Fruit fly (Drosophila melanogaster) whole organism, embryonic: ENCODE measurements around the gene Zyx.

Source experiments
- Abd-B ChIP-seq: fragments of 200-800 bp; sonication (Bioruptor generic); optimal IDR thresholded peaks from 2 replicates; lab custom pipeline; 2018; ENCODE audit warnings: missing biosample characterization, mild to moderate bottlenecking, missing genetic modification characterization, moderate library complexity
- Atf-2 ChIP-seq: fragments of 200-800 bp; sonication (Bioruptor generic); optimal IDR thresholded peaks from 2 replicates; lab custom pipeline; 2016; ENCODE audit warnings: missing biosample characterization, missing genetic modification characterization
- CG10209 ChIP-seq: fragments of 200-800 bp; sonication (Bioruptor generic); optimal IDR thresholded peaks from 3 replicates; lab custom pipeline; 2017; ENCODE audit warnings: missing biosample characterization, mild to moderate bottlenecking, missing genetic modification characterization, missing genetic modification reagents
- CG1024 ChIP-seq: fragments of 200-800 bp; sonication (Bioruptor generic); IDR thresholded peaks from 2 replicates; pipeline ENCODE4 v1.3.6; 2022; ENCODE audit warnings: missing biosample characterization, missing genetic modification characterization
- CG10543 ChIP-seq: fragments of 200-800 bp; sonication (Bioruptor generic); optimal IDR thresholded peaks from 3 replicates; lab custom pipeline; 2017; ENCODE audit warnings: missing biosample characterization, mild to moderate bottlenecking, missing genetic modification characterization, moderate library complexity
- CG11560 ChIP-seq: fragments of 200-800 bp; sonication (Bioruptor generic); IDR thresholded peaks from 3 replicates; pipeline ENCODE4 v1.3.6; 2022; ENCODE audit warnings: missing biosample characterization, missing genetic modification characterization
- CG12236 ChIP-seq: fragments of 200-800 bp; sonication (Bioruptor generic); optimal IDR thresholded peaks from 2 replicates; lab custom pipeline; 2016; ENCODE audit warnings: missing biosample characterization, missing genetic modification characterization
- CG12659 ChIP-seq: fragments of 200-800 bp; sonication (Bioruptor generic); optimal IDR thresholded peaks from 3 replicates; lab custom pipeline; 2017; ENCODE audit warnings: mild to moderate bottlenecking, missing biosample characterization, missing genetic modification reagents, missing genetic modification characterization
- CG13424 ChIP-seq: fragments of 200-800 bp; sonication (Bioruptor generic); optimal IDR thresholded peaks from 2 replicates; lab custom pipeline; 2019; ENCODE audit warnings: missing biosample characterization, mild to moderate bottlenecking, missing genetic modification characterization, moderate library complexity
- CG15269 ChIP-seq: fragments of 200-800 bp; sonication (Bioruptor generic); optimal IDR thresholded peaks from 2 replicates; lab custom pipeline; 2018; ENCODE audit warnings: missing biosample characterization, mild to moderate bottlenecking, missing genetic modification characterization, moderate library complexity
- CG15514 ChIP-seq: fragments of 200-800 bp; sonication (Bioruptor generic); optimal IDR thresholded peaks from 3 replicates; lab custom pipeline; 2017; ENCODE audit warnings: missing biosample characterization, missing genetic modification characterization, mild to moderate bottlenecking, moderate library complexity, missing genetic modification reagents
- CG15696 ChIP-seq: fragments of 200-800 bp; sonication (Bioruptor generic); optimal IDR thresholded peaks from 2 replicates; lab custom pipeline; 2019; ENCODE audit warnings: missing biosample characterization, mild to moderate bottlenecking, missing genetic modification characterization, moderate library complexity
- CG17328 ChIP-seq: fragments of 200-800 bp; sonication (Bioruptor generic); IDR thresholded peaks from 2 replicates; pipeline ENCODE4 v1.3.6; 2022; ENCODE audit warnings: missing biosample characterization, missing genetic modification characterization
- CG18619 ChIP-seq: fragments of 200-800 bp; sonication (Bioruptor generic); optimal IDR thresholded peaks from 3 replicates; lab custom pipeline; 2017; ENCODE audit warnings: missing biosample characterization, mild to moderate bottlenecking, missing genetic modification characterization
- CG30431 ChIP-seq: fragments of 200-800 bp; sonication (Bioruptor generic); optimal IDR thresholded peaks from 2 replicates; lab custom pipeline; 2017; ENCODE audit warnings: missing biosample characterization, missing genetic modification characterization
- CG3838 ChIP-seq: fragments of 200-800 bp; sonication (Bioruptor generic); optimal IDR thresholded peaks from 3 replicates; lab custom pipeline; 2016; ENCODE audit warnings: missing biosample characterization, missing genetic modification characterization
- CG5953 ChIP-seq: fragments of 200-800 bp; sonication (Bioruptor generic); IDR thresholded peaks from 2 replicates; pipeline ENCODE4 v1.3.6; 2022; ENCODE audit warnings: missing biosample characterization, missing genetic modification characterization
- CG7372 ChIP-seq: fragments of 200-800 bp; sonication (Bioruptor generic); IDR thresholded peaks from 2 replicates; pipeline ENCODE4 v1.3.6; 2022; ENCODE audit warnings: missing biosample characterization, missing genetic modification characterization
- CG9876 ChIP-seq: fragments of 200-800 bp; sonication (Bioruptor generic); optimal IDR thresholded peaks from 2 replicates; lab custom pipeline; 2016; ENCODE audit warnings: missing biosample characterization, missing genetic modification characterization
- CG9932 ChIP-seq: fragments of 200-800 bp; sonication (Bioruptor generic); IDR thresholded peaks from 2 replicates; pipeline ENCODE4 v1.3.6; 2022; ENCODE audit warnings: missing biosample characterization, missing genetic modification characterization
- Dip2 ChIP-seq: fragments of 200-800 bp; sonication (Bioruptor generic); IDR thresholded peaks from 2 replicates; pipeline ENCODE4 v1.3.6; 2022; ENCODE audit warnings: missing biosample characterization, missing genetic modification characterization
- Dip3 ChIP-seq: fragments of 200-800 bp; sonication (Bioruptor generic); optimal IDR thresholded peaks from 3 replicates; lab custom pipeline; 2016; ENCODE audit warnings: missing biosample characterization, missing genetic modification characterization
- Dref ChIP-seq: fragments of 200-800 bp; sonication (Bioruptor generic); IDR thresholded peaks from 2 replicates; pipeline ENCODE4 v1.3.6; 2022; ENCODE audit warnings: missing biosample characterization, missing genetic modification characterization
- Ets65A ChIP-seq: fragments of 200-800 bp; sonication (Bioruptor generic); peaks from one replicate; lab custom pipeline; 2016; ENCODE audit warnings: missing biosample characterization, missing genetic modification characterization
- Fer1 ChIP-seq: fragments of 200-800 bp; sonication (Bioruptor generic); optimal IDR thresholded peaks from 2 replicates; lab custom pipeline; 2017; ENCODE audit warnings: missing biosample characterization, mild to moderate bottlenecking, missing genetic modification characterization
- HLHmδ ChIP-seq: fragments of 200-800 bp; sonication (Bioruptor generic); optimal IDR thresholded peaks from 2 replicates; lab custom pipeline; 2018; ENCODE audit warnings: missing biosample characterization, mild to moderate bottlenecking, missing genetic modification characterization, moderate library complexity
- Hmx ChIP-seq: fragments of 200-800 bp; sonication (Bioruptor generic); optimal IDR thresholded peaks from 2 replicates; lab custom pipeline; 2016; ENCODE audit warnings: missing biosample characterization, missing genetic modification characterization
- NfI ChIP-seq: fragments of 200-800 bp; sonication (Bioruptor generic); optimal IDR thresholded peaks from 3 replicates; lab custom pipeline; 2018; ENCODE audit warnings: missing biosample characterization, mild to moderate bottlenecking, missing genetic modification characterization, moderate library complexity
- Pdp1 ChIP-seq, 2 experiments: fragments of 200-800 bp; sonication (Bioruptor generic); optimal IDR thresholded peaks; 3 replicates each; lab custom pipeline; 2016; ENCODE audit warnings: missing biosample characterization in 2 of 2, missing genetic modification characterization in 2 of 2, mild to moderate bottlenecking in 1 of 2, moderate library complexity in 1 of 2
- Poxn ChIP-seq: fragments of 200-800 bp; sonication (Bioruptor generic); IDR thresholded peaks from 2 replicates; pipeline ENCODE4 v1.3.6; 2022; ENCODE audit warnings: missing biosample characterization, missing genetic modification characterization
- Sry-β ChIP-seq: fragments of 200-800 bp; sonication (Bioruptor generic); optimal IDR thresholded peaks from 2 replicates; lab custom pipeline; 2018; ENCODE audit warnings: missing biosample characterization, mild to moderate bottlenecking, missing genetic modification characterization, moderate library complexity
- abd-A ChIP-seq: fragments of 200-800 bp; sonication (Bioruptor generic); optimal IDR thresholded peaks from 3 replicates; lab custom pipeline; 2019; ENCODE audit warnings: missing biosample characterization, mild to moderate bottlenecking, missing genetic modification characterization, moderate library complexity
- al ChIP-seq: fragments of 200-800 bp; sonication (Bioruptor generic); IDR thresholded peaks from 2 replicates; pipeline ENCODE4 v1.3.6; 2022; ENCODE audit warnings: missing biosample characterization, missing genetic modification characterization
- ap ChIP-seq: fragments of 200-800 bp; sonication (Bioruptor generic); IDR thresholded peaks from 2 replicates; pipeline ENCODE4 v1.3.6; 2022; ENCODE audit warnings: missing biosample characterization, missing genetic modification characterization
- ase ChIP-seq: fragments of 200-800 bp; sonication (Bioruptor generic); IDR thresholded peaks from 3 replicates; pipeline ENCODE4 v1.3.6; 2022; ENCODE audit warnings: missing biosample characterization, missing genetic modification characterization
- ash1 ChIP-seq: fragments of 200-800 bp; sonication (Bioruptor generic); optimal IDR thresholded peaks from 2 replicates; lab custom pipeline; 2018; ENCODE audit warnings: missing biosample characterization, mild to moderate bottlenecking, missing genetic modification characterization
- bowl ChIP-seq: fragments of 200-800 bp; sonication (Bioruptor generic); IDR thresholded peaks from 2 replicates; pipeline ENCODE4 v1.3.6; 2022; ENCODE audit warnings: missing biosample characterization, missing genetic modification characterization
- chm ChIP-seq: fragments of 200-800 bp; sonication (Bioruptor generic); IDR thresholded peaks from 2 replicates; pipeline ENCODE4 v1.3.6; 2022; ENCODE audit warnings: missing biosample characterization, missing genetic modification characterization
- dmrt99B ChIP-seq: fragments of 200-800 bp; sonication (Bioruptor generic); optimal IDR thresholded peaks from 2 replicates; lab custom pipeline; 2018; ENCODE audit warnings: missing biosample characterization, mild to moderate bottlenecking, missing genetic modification characterization, moderate library complexity
- fd96Cb ChIP-seq: fragments of 200-800 bp; sonication (Bioruptor generic); optimal IDR thresholded peaks from 2 replicates; lab custom pipeline; 2018; ENCODE audit warnings: missing biosample characterization, mild to moderate bottlenecking, missing genetic modification characterization, moderate library complexity
- ftz-f1 ChIP-seq: fragments of 200-800 bp; sonication (Bioruptor generic); optimal IDR thresholded peaks from 2 replicates; lab custom pipeline; 2016; ENCODE audit warnings: missing biosample characterization, missing genetic modification characterization
- gsb-n ChIP-seq: fragments of 200-800 bp; sonication (Bioruptor generic); optimal IDR thresholded peaks from 3 replicates; lab custom pipeline; 2018; ENCODE audit warnings: missing biosample characterization, mild to moderate bottlenecking, missing genetic modification characterization
- maf-S ChIP-seq: fragments of 200-800 bp; sonication (Bioruptor generic); optimal IDR thresholded peaks from 2 replicates; lab custom pipeline; 2016; ENCODE audit warnings: missing biosample characterization, missing genetic modification characterization
- pros ChIP-seq: fragments of 200-800 bp; sonication (Bioruptor generic); optimal IDR thresholded peaks from 3 replicates; lab custom pipeline; 2019; ENCODE audit warnings: missing biosample characterization, mild to moderate bottlenecking, missing genetic modification characterization, moderate library complexity
- psq ChIP-seq: fragments of 200-800 bp; sonication (Bioruptor generic); optimal IDR thresholded peaks from 2 replicates; lab custom pipeline; 2017; ENCODE audit warnings: missing biosample characterization, missing genetic modification characterization
- sqz ChIP-seq: fragments of 200-800 bp; sonication (Bioruptor generic); optimal IDR thresholded peaks from 3 replicates; lab custom pipeline; 2018; ENCODE audit warnings: missing biosample characterization, mild to moderate bottlenecking, missing genetic modification characterization
- tgo ChIP-seq: fragments of 200-800 bp; sonication (Bioruptor generic); IDR thresholded peaks from 3 replicates; pipeline ENCODE4 v1.3.6; 2022; ENCODE audit warnings: missing biosample characterization, missing genetic modification characterization
- tio ChIP-seq: fragments of 200-800 bp; sonication (Bioruptor generic); optimal IDR thresholded peaks from 2 replicates; lab custom pipeline; 2017; ENCODE audit warnings: missing biosample characterization, missing genetic modification characterization, inconsistent platforms
- trem ChIP-seq: fragments of 200-800 bp; optimal IDR thresholded peaks from 3 replicates; lab custom pipeline; 2019; ENCODE audit warnings: missing biosample characterization, mild to moderate bottlenecking, missing genetic modification characterization, moderate library complexity
- tx ChIP-seq: fragments of 200-800 bp; sonication (Bioruptor generic); optimal IDR thresholded peaks from 2 replicates; lab custom pipeline; 2016; ENCODE audit warnings: missing biosample characterization, missing genetic modification characterization
- usp ChIP-seq: fragments of >200 bp; optimal IDR thresholded peaks from 2 replicates; lab custom pipeline; 2017; ENCODE audit warnings: missing biosample characterization, missing genetic modification characterization

Gene Zyx

dm6 chr4:1084326-1085062 lies 19.7 kb upstream of the Zyx start, which contains the start of gene Actbeta (continued):
- TF ChIP-seq CG11560 (tag; lab: Robert Waterston, UW) (no peak), CG7372 (no peak), ap (GFP tag; lab: Robert Waterston, UW) (no peak), pros (peak; percentile 68), dmrt99B (tag; lab: Kevin White, UChicago) (no peak), bowl (GFP tag; lab: Robert Waterston, UW) (no peak), chm (GFP tag; lab: Robert Waterston, UW) (no peak), Sry-β (GFP tag; lab: Kevin White, UChicago) (no peak), Dref (GFP tag; lab: Robert Waterston, UW) (peak; percentile 87), Atf-2 (no peak), trem (tag; lab: Kevin White, UChicago) (peak; percentile 14), tgo (GFP tag; lab: Robert Waterston, UW) (no peak), CG15696 (tag; lab: Kevin White, UChicago) (no peak), al (no peak), Fer1 (GFP tag; lab: Kevin White, UChicago) (no peak), CG1024 (GFP tag; lab: Robert Waterston, UW) (no peak), psq (GFP tag; lab: Kevin White, UChicago) (no peak), CG15269 (tag; lab: Kevin White, UChicago) (no peak), Dip3 (GFP tag; lab: Kevin White, UChicago) (no peak), tx (GFP tag; lab: Kevin White, UChicago) (no peak), CG12659 (peak; percentile 43), ase (GFP tag; lab: Robert Waterston, UW) (no peak), CG17328 (no peak), abd-A (tag; lab: Kevin White, UChicago) (no peak), gsb-n (tag; lab: Kevin White, UChicago) (no peak), Ets65A (GFP tag; lab: Kevin White, UChicago) (no peak), CG12236 (GFP tag; lab: Kevin White, UChicago) (no peak), CG9876 (no peak), CG30431 (GFP tag; lab: Kevin White, UChicago) (no peak), fd96Cb (tag; lab: Kevin White, UChicago) (no peak), CG9932 (GFP tag; lab: Robert Waterston, UW) (no peak), maf-S (GFP tag; lab: Kevin White, UChicago) (no peak), CG10543 (GFP tag; lab: Kevin White, UChicago) (no peak), sqz (GFP tag; lab: Kevin White, UChicago) (peak; percentile 50), Dip2 (GFP tag; lab: Robert Waterston, UW) (no peak), Poxn (no peak), CG10209 (GFP tag; lab: Kevin White, UChicago) (no peak), Abd-B (GFP tag; lab: Kevin White, UChicago) (no peak), NfI (GFP tag; lab: Kevin White, UChicago) (no peak), ash1 (GFP tag; lab: Kevin White, UChicago) (no peak), CG3838 (GFP tag; lab: Kevin White, UChicago) (no peak), CG13424 (peak; percentile 4), CG5953 (GFP tag; lab: Robert Waterston, UW) (no peak), Pdp1 (GFP tag; optimal IDR thresholded peaks at IDR 0.05; lab: Kevin White, UChicago) (peak in 1 of 2 experiments; percentile 7), tio (GFP tag; lab: Kevin White, UChicago) (no peak), HLHmδ (GFP tag; lab: Kevin White, UChicago) (no peak), usp (GFP tag; lab: Kevin White, UChicago) (no peak), ftz-f1 (GFP tag; lab: Kevin White, UChicago) (no peak), CG18619 (GFP tag; lab: Kevin White, UChicago) (no peak), CG15514 (GFP tag; lab: Kevin White, UChicago) (no peak), Hmx (no peak)
